Fruit fly (Drosophila melanogaster): Measurements from ENCODE around the gene CecC.
A peak's percentile ranks its signal among the peaks of the same experiment; 100 is the strongest.

CecC gene

DNA sequence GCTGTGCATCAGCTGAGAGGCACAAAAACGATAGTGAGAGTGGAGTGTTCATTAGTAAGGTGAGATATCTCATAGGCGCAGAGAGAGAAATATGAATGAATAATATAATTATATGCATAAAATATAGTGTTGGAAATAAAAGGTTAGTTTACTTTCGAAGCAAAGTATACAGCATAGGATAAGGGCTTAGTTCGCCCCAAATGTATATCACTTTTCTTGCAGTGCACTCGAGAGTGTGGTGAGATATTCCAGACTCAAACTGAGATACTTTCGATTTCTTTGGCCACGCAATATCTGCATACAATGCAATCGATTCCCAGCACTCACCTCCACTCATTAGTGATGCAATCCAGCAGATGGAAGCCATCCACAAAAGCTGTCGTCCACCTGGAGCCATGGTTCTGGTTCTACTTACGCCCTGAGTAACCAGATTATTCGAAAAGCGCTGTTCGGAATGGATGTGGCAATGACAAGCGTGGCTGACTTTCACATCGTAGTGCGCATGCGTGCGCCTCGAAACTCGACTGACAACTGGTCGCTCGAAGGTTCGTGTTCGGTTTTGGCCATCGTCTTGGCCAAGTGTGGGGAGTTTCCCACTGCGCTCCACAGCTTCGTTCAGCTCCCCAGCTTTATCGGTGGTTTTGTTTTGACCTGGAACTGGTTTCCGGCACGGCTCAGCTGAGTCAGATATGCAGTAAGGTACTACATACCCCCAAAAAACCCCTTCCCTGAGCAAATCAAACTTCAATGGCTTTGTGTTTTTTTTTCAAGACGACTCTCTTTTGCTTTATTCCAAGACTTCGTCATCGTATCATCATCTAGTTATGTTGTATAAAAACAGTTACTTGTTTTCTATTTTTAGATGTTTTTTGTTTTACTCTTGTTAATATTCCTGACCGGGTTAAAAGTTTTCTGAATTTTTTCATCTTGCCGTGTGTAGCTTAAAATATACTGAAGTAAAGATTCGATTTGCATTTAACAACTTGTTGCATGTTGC lies 45.3 kb upstream of the CecC start, which contains the start of gene Rsod (continued):
- TF ChIP-seq D (optimal IDR thresholded peaks at IDR 0.05) (no peak), D (GFP tag; optimal IDR thresholded peaks at IDR 0.05) (peak; percentile 48), CG3838 (GFP tag; optimal IDR thresholded peaks at IDR 0.05) (no peak), Oli (tag; optimal IDR thresholded peaks at IDR 0.05) (peak; percentile 56), CG10959 (GFP tag; IDR thresholded peaks at IDR 0.05) (peak; percentile 50; the same call in 1 of the 2 replicates), CG30403 (GFP tag; optimal IDR thresholded peaks at IDR 0.05) (peak; percentile 49), sens-2 (GFP tag; IDR thresholded peaks at IDR 0.05) (peak; percentile 66), CG1602 (GFP tag; optimal IDR thresholded peaks at IDR 0.05) (peak; percentile 46), abd-A (tag; optimal IDR thresholded peaks at IDR 0.05) (no peak), CG15696 (tag; optimal IDR thresholded peaks at IDR 0.05) (no peak), disco-r (GFP tag; optimal IDR thresholded peaks at IDR 0.05) (no peak), CG10654 (GFP tag; optimal IDR thresholded peaks at IDR 0.05) (peak; percentile 40), CG7372 (GFP tag; IDR thresholded peaks at IDR 0.05) (peak; percentile 62), CG9609 (GFP tag; optimal IDR thresholded peaks at IDR 0.05) (no peak), nau (GFP tag; optimal IDR thresholded peaks at IDR 0.05) (no peak), gt (GFP tag; IDR thresholded peaks at IDR 0.05) (peak; percentile 66), dysf (GFP tag; IDR thresholded peaks at IDR 0.05) (peak; percentile 84), CG17328 (GFP tag; IDR thresholded peaks at IDR 0.05) (peak; percentile 78), Med (GFP tag) (peak; percentile 68), CG17568 (GFP tag; optimal IDR thresholded peaks at IDR 0.05) (peak; percentile 31), esg (GFP tag; conservative IDR thresholded peaks at IDR 0.05) (peak; percentile 74), slbo (GFP tag; IDR thresholded peaks at IDR 0.05) (peak; percentile 48; the same call in 1 of the 2 replicates), CG9876 (GFP tag; optimal IDR thresholded peaks at IDR 0.05) (no peak), CG2202 (tag; optimal IDR thresholded peaks at IDR 0.05) (peak; percentile 10), Camta (GFP tag; optimal IDR thresholded peaks at IDR 0.05) (no peak), klu (GFP tag; IDR thresholded peaks at IDR 0.05) (no peak), sisA (GFP tag; IDR thresholded peaks at IDR 0.05) (peak; percentile 74), lab (GFP tag; optimal IDR thresholded peaks at IDR 0.05) (peak; percentile 54), az2 (GFP tag; optimal IDR thresholded peaks at IDR 0.05) (peak; percentile 56), gro (GFP tag; optimal IDR thresholded peaks at IDR 0.05) (no peak), CG8388 (GFP tag; optimal IDR thresholded peaks at IDR 0.05) (peak; percentile 67), CG13123 (GFP tag; optimal IDR thresholded peaks at IDR 0.05) (no peak), Abd-B (GFP tag; optimal IDR thresholded peaks at IDR 0.05) (peak; percentile 28), btn (GFP tag; optimal IDR thresholded peaks at IDR 0.05) (no peak), sima (GFP tag; optimal IDR thresholded peaks at IDR 0.05) (no peak), CG2712 (tag; optimal IDR thresholded peaks at IDR 0.05) (peak; percentile 70), E2f1 (GFP tag; IDR thresholded peaks at IDR 0.05) (peak; percentile 71), lmd (GFP tag; IDR thresholded peaks at IDR 0.05) (peak; percentile 75), dmrt11E (tag; optimal IDR thresholded peaks at IDR 0.05) (peak; percentile 41), CG31224 (GFP tag; IDR thresholded peaks at IDR 0.05) (peak; percentile 28; the same call in 1 of the 2 replicates), Hey (tag; optimal IDR thresholded peaks at IDR 0.05) (no peak), HmgZ (tag; optimal IDR thresholded peaks at IDR 0.05) (no peak), CG8089 (GFP tag; optimal IDR thresholded peaks at IDR 0.05) (no peak), zf30C (GFP tag; optimal IDR thresholded peaks at IDR 0.05) (no peak), CG9817 (tag; optimal IDR thresholded peaks at IDR 0.05) (no peak), pum (GFP tag; optimal IDR thresholded peaks at IDR 0.05) (no peak), CG30431 (GFP tag; optimal IDR thresholded peaks at IDR 0.05) (peak; percentile 26), vnd (GFP tag; IDR thresholded peaks at IDR 0.05; ENCODE audit: partially characterized antibody) (no peak), fru (optimal IDR thresholded peaks at IDR 0.05) (no peak), Scr (GFP tag; IDR thresholded peaks at IDR 0.05; ENCODE audit: partially characterized antibody) (no peak)

All from whole organism, embryonic.